Fruit fly (Drosophila melanogaster): ENCODE measurements around the gene CG4666.
A peak's percentile ranks its signal among the peaks of the same experiment; 100 is the strongest.

The CG4666 gene

dm6 chrX:6077043-6077547, 491 bp downstream of the CG4666 start (continued):
- TF ChIP-seq Eip74EF (GFP tag; optimal IDR thresholded peaks at IDR 0.05): peak in 1 of 2 experiments; percentile 11
- 0 out of 2 replicates have a peak, but pooled peaks have one; percentile 11 for TF ChIP-seq CG6689 (GFP tag; IDR thresholded peaks at IDR 0.05)
- TF ChIP-seq ERR (GFP tag; optimal IDR thresholded peaks at IDR 0.05): no peak
- no peak for TF ChIP-seq abd-A (tag; optimal IDR thresholded peaks at IDR 0.05)
- no peak for TF ChIP-seq Atf3 (GFP tag; optimal IDR thresholded peaks at IDR 0.05)
- TF ChIP-seq ci (GFP tag; IDR thresholded peaks at IDR 0.05): 0 out of 3 replicates have a peak, but pooled peaks have one; percentile 51
- TF ChIP-seq CG17612 (GFP tag; IDR thresholded peaks at IDR 0.05): no peak
- TF ChIP-seq otp (GFP tag; IDR thresholded peaks at IDR 0.05): no peak
- peak; percentile 37 for TF ChIP-seq ATbp (GFP tag; optimal IDR thresholded peaks at IDR 0.05)
- TF ChIP-seq CG8290 (GFP tag; optimal IDR thresholded peaks at IDR 0.05): no peak
- peak in 1 of 2 experiments; percentile 54 for TF ChIP-seq CG8290 (tag; optimal IDR thresholded peaks at IDR 0.05)
- TF ChIP-seq cas (GFP tag; IDR thresholded peaks at IDR 0.05): no peak
- peak; percentile 49 for TF ChIP-seq phol (tag; optimal IDR thresholded peaks at IDR 0.05)
- no peak for TF ChIP-seq ase (GFP tag; IDR thresholded peaks at IDR 0.05)
- peak; percentile 60 for TF ChIP-seq Deaf1 (tag; optimal IDR thresholded peaks at IDR 0.05)
- TF ChIP-seq CG10147 (GFP tag; optimal IDR thresholded peaks at IDR 0.05): no peak
- peak in 1 of 2 experiments; percentile 24 for TF ChIP-seq Pdp1 (GFP tag; optimal IDR thresholded peaks at IDR 0.05)
- no peak for TF ChIP-seq CG6854 (GFP tag; optimal IDR thresholded peaks at IDR 0.05)
- no peak for TF ChIP-seq Xbp1 (GFP tag; optimal IDR thresholded peaks at IDR 0.05)
- no peak for TF ChIP-seq CG14441 (GFP tag; IDR thresholded peaks at IDR 0.05)
- TF ChIP-seq fd96Cb (tag; optimal IDR thresholded peaks at IDR 0.05): peak; percentile 33
- no peak for TF ChIP-seq CG5953 (GFP tag; IDR thresholded peaks at IDR 0.05)
- no peak for TF ChIP-seq eve (GFP tag; optimal IDR thresholded peaks at IDR 0.05)
- TF ChIP-seq ewg (GFP tag; optimal IDR thresholded peaks at IDR 0.05): peak; percentile 14
- TF ChIP-seq croc (GFP tag; conservative IDR thresholded peaks at IDR 0.05): no peak
- no peak for TF ChIP-seq Spps (tag; optimal IDR thresholded peaks at IDR 0.05)
- TF ChIP-seq Xrp1 (GFP tag; IDR thresholded peaks at IDR 0.05): peak; percentile 29; the same call in 1 of the 2 replicates
- no peak for TF ChIP-seq Dbx (GFP tag; IDR thresholded peaks at IDR 0.05)
- TF ChIP-seq CG2712 (tag; optimal IDR thresholded peaks at IDR 0.05): peak; percentile 36
- TF ChIP-seq sens (GFP tag): peak; percentile 23
- TF ChIP-seq Blimp-1 (GFP tag; optimal IDR thresholded peaks at IDR 0.05): peak; percentile 78
- no peak for TF ChIP-seq rib (GFP tag; IDR thresholded peaks at IDR 0.05)
- no peak for TF ChIP-seq CG1792 (GFP tag; optimal IDR thresholded peaks at IDR 0.05)
- no peak for TF ChIP-seq HHEX (GFP tag; optimal IDR thresholded peaks at IDR 0.05)
- no peak for TF ChIP-seq CG2199 (GFP tag; IDR thresholded peaks at IDR 0.05)
- TF ChIP-seq CG12391 (tag; optimal IDR thresholded peaks at IDR 0.05): peak; percentile 59
- TF ChIP-seq Vsx1 (GFP tag; optimal IDR thresholded peaks at IDR 0.05): no peak
- TF ChIP-seq NC2α (GFP tag; optimal IDR thresholded peaks at IDR 0.05): no peak
- TF ChIP-seq Sox100B (GFP tag; optimal IDR thresholded peaks at IDR 0.05): peak; percentile 38
- TF ChIP-seq dpn (GFP tag; optimal IDR thresholded peaks at IDR 0.05): peak in 1 of 2 experiments; percentile 32
- TF ChIP-seq Nf-YB (GFP tag; optimal IDR thresholded peaks at IDR 0.05): no peak
- TF ChIP-seq B-H1 (GFP tag; IDR thresholded peaks at IDR 0.05): no peak
- TF ChIP-seq CG17912 (GFP tag; optimal IDR thresholded peaks at IDR 0.05): no peak
- TF ChIP-seq CG12104 (GFP tag; optimal IDR thresholded peaks at IDR 0.05): peak; percentile 5
- TF ChIP-seq Rx (GFP tag; IDR thresholded peaks at IDR 0.05): no peak
- no peak for TF ChIP-seq Dfd (GFP tag; optimal IDR thresholded peaks at IDR 0.05)
- no peak for TF ChIP-seq ac (GFP tag; optimal IDR thresholded peaks at IDR 0.05)
- peak; percentile 3 for TF ChIP-seq trem (tag; optimal IDR thresholded peaks at IDR 0.05)
- no peak for TF ChIP-seq CG15073 (GFP tag; optimal IDR thresholded peaks at IDR 0.05)
- TF ChIP-seq CG7839 (tag; optimal IDR thresholded peaks at IDR 0.05): peak; percentile 27
- peak; percentile 18 for TF ChIP-seq CG15269 (tag; optimal IDR thresholded peaks at IDR 0.05)
